Worm (Caenorhabditis elegans) whole organism, midembryonic: ENCODE data around the gene bath-3.

ENCODE experiments used
- T22C8.4 ChIP-seq: fragments of 200-800 bp; sonication (Bioruptor generic); IDR thresholded peaks from 2 replicates; pipeline ENCODE4 v1.3.6; 2022; ENCODE audit warnings: missing genetic modification characterization, missing compliant biosample characterization
- cog-1 ChIP-seq: sonication (generic microtip); optimal IDR thresholded peaks from 2 replicates; lab custom pipeline; 2016; ENCODE audit warnings: missing genetic modification characterization, missing compliant biosample characterization
- flt-1 ChIP-seq: fragments of 200-800 bp; sonication (Bioruptor generic); IDR thresholded peaks from 2 replicates; pipeline ENCODE4 v1.3.6; 2022; ENCODE audit warnings: missing genetic modification characterization, missing compliant biosample characterization
- ref-1 ChIP-seq: fragments of 200-800 bp; sonication (Bioruptor generic); conservative IDR thresholded peaks from 2 replicates; pipeline ENCODE4 v1.3.6; 2022; ENCODE audit warnings: missing genetic modification reagents, missing genetic modification characterization, missing compliant biosample characterization
- ztf-23 ChIP-seq: fragments of 200-800 bp; sonication (Bioruptor generic); IDR thresholded peaks from 2 replicates; pipeline ENCODE4 v1.3.6; 2022; ENCODE audit warnings: missing genetic modification reagents, missing genetic modification characterization, missing compliant biosample characterization
- ztf-29 ChIP-seq: fragments of 200-800 bp; sonication (Bioruptor generic); IDR thresholded peaks from 2 replicates; pipeline ENCODE4 v1.3.6; 2022; ENCODE audit warnings: missing genetic modification reagents, missing genetic modification characterization, missing compliant biosample characterization

DNA sequence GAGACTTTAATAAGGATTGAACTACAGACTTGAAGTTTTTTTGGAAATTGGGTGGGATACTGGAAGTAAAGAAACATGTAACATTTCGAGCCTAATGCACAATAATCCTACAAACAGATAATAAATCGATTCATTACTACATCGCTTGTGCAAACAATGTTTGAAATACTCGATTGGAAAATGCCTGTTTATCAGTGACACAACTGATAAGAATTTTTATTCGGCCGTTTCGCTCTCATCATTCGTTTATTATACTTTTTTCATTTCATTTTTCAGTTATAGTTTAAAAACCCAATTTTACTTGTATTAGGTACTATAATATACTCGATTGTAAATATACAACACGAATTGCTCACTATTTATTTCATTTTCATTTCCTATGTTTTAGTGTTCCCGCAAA lies 34.5 kb downstream of the bath-3 start:
- no peak for TF ChIP-seq flt-1
- no peak for TF ChIP-seq ztf-29 (GFP tag; lab: Robert Waterston, UW)
- TF ChIP-seq ztf-23 (GFP tag; lab: Robert Waterston, UW): no peak
- TF ChIP-seq cog-1 (tag; lab: Kevin White, UChicago): no peak
- no peak for TF ChIP-seq T22C8.4 (GFP tag; lab: Robert Waterston, UW)
- no peak for TF ChIP-seq ref-1 (GFP tag; lab: Robert Waterston, UW)
